Worm (Caenorhabditis elegans) whole organism, L3 larva: ENCODE data around the gene Y68A4A.13.

Experiments
- fkh-10 ChIP-seq: sonication (generic microtip); optimal IDR thresholded peaks from 2 replicates; lab custom pipeline; 2017; ENCODE audit warnings: missing biosample characterization, missing genetic modification reagents, missing genetic modification characterization
- nhr-12 ChIP-seq: fragments of 150-350 bp; optimal IDR thresholded peaks from 2 replicates; lab custom pipeline; 2014; ENCODE audit warnings: missing biosample characterization, missing genetic modification characterization
- nhr-23 ChIP-seq: fragments of 150-350 bp; optimal IDR thresholded peaks from 2 replicates; lab custom pipeline; 2014; ENCODE audit warnings: missing biosample characterization, missing genetic modification reagents, missing genetic modification characterization
- nhr-25 ChIP-seq: sonication (generic microtip); optimal IDR thresholded peaks from 2 replicates; lab custom pipeline; 2017; ENCODE audit warnings: missing biosample characterization, missing genetic modification characterization
- nhr-28 ChIP-seq: fragments of 150-350 bp; optimal IDR thresholded peaks from 2 replicates; lab custom pipeline; 2014; ENCODE audit warnings: missing biosample characterization, missing genetic modification characterization
- unc-39 ChIP-seq: sonication (generic microtip); optimal IDR thresholded peaks from 4 replicates; lab custom pipeline; 2017; ENCODE audit warnings: missing biosample characterization, missing genetic modification characterization
- unc-62 ChIP-seq: fragments of 150-350 bp; sonication (generic microtip); optimal IDR thresholded peaks from 4 replicates; lab custom pipeline; 2014; ENCODE audit warnings: missing biosample characterization, missing genetic modification reagents, missing genetic modification characterization
- ztf-4 ChIP-seq: fragments of 150-350 bp; optimal IDR thresholded peaks from 2 replicates; lab custom pipeline; 2014; ENCODE audit warnings: missing biosample characterization, missing genetic modification characterization

DNA sequence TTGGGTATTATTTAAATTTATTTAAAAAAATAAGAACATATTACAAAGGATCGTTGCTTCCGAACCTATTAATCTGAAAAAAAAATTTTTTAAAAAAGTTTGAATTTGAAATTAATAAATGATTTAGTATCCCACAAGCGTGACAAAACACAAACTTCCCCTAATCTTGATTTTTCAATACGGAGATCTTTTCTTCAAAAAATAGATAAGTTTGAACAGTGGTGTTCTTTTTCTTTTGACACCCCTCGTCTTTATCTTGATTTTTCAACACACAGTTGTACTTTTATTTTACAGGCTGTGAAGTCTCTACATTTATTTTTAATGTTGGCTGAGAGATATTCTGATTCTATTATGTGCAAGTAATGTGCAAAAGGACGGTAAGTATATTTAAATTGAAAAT lies 28.4 kb upstream of the Y68A4A.13 start, which contains the start of gene T19C9.10:
- no peak for TF ChIP-seq nhr-28 (tag; lab: Kevin White, UChicago)
- no peak for TF ChIP-seq nhr-23
- no peak for TF ChIP-seq ztf-4 (tag; lab: Kevin White, UChicago)
- no peak for TF ChIP-seq nhr-12 (tag; lab: Kevin White, UChicago)
- TF ChIP-seq unc-62 (GFP tag; lab: Kevin White, UChicago): no peak
- no peak for TF ChIP-seq nhr-25
- TF ChIP-seq unc-39 (tag; lab: Kevin White, UChicago): no peak
- no peak for TF ChIP-seq fkh-10 (GFP tag; lab: Kevin White, UChicago)
